Fruit fly (Drosophila melanogaster): ENCODE data around the gene CG5399.

DNA sequence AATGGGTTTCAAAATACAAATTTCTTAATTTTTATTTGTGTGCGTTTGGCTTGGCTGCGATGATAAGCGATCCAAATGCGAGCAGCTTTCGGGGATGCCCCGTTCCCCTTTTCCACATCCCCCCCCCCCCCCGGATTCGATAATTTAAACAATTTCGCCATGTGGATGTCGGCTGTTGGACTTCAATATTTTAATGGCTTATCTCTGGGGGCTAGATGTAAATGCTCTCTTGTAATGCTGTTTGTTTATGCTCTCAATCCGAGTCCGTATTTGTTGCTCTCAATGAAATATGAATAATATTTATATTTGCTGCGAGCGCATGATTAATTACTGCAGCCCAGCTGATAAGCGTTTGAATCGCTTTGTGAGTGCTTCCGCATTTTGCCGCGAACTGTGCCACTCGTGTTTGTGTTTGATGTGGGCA is 17.5 kb upstream of the CG5399 start:
- TF ChIP-seq pan (optimal IDR thresholded peaks at IDR 0.05), result no peak
- no peak for TF ChIP-seq psq (optimal IDR thresholded peaks at IDR 0.05)
- no peak for TF ChIP-seq CG8478 (optimal IDR thresholded peaks at IDR 0.05)
- TF ChIP-seq EcR (GFP tag; optimal IDR thresholded peaks at IDR 0.05), result no peak

Measured in whole organism.